Worm (Caenorhabditis elegans): ENCODE measurements around the gene srj-38.

DNA sequence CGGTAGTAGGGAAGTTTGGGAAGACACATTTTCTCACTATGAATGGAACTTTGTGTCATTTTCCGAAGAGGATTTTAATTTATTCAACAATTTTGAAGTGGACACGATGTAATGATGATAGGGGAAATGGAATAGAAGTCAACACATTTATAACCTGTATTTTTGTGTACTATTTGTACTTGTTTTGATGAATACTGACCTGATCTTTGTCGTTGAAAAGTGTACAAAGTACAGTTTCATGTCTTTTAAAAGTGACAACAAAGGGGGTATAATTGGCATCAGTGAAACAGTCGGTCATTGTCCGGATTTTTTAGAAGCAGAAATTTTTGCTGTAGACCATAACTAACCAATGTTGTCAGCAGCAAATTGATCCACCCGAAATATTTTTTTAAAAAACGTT lies 5.0 kb upstream of the srj-38 start, which contains the start of gene T02B11.6:
- TF ChIP-seq unc-130 (tag; optimal IDR thresholded peaks at IDR 0.05) (no peak), vab-15 (tag; optimal IDR thresholded peaks at IDR 0.05) (no peak), ceh-82 (tag; optimal IDR thresholded peaks at IDR 0.05) (no peak), pqm-1 (tag; optimal IDR thresholded peaks at IDR 0.05) (no peak), unc-86 (tag; optimal IDR thresholded peaks at IDR 0.05) (no peak), ama-1 (optimal IDR thresholded peaks at IDR 0.05) (no peak), skn-1 (tag; optimal IDR thresholded peaks at IDR 0.05) (no peak), lsy-2 (tag; optimal IDR thresholded peaks at IDR 0.05) (no peak), fos-1 (tag; optimal IDR thresholded peaks at IDR 0.05) (no peak), aly-2 (tag; optimal IDR thresholded peaks at IDR 0.05) (no peak), nhr-11 (tag; optimal IDR thresholded peaks at IDR 0.05) (no peak), nhr-76 (tag; optimal IDR thresholded peaks at IDR 0.05) (no peak), nhr-77 (tag; optimal IDR thresholded peaks at IDR 0.05) (no peak), nhr-90 (tag; optimal IDR thresholded peaks at IDR 0.05; ENCODE audit: poor library complexity) (no peak)

Measured in whole organism, L1 larva.